Fruit fly (Drosophila melanogaster) whole organism, embryonic: ENCODE measurements around the gene CG17329.
A peak's percentile ranks its signal among the peaks of the same experiment; 100 is the strongest.

Source experiments
- Aef1 ChIP-seq: fragments of 200-800 bp; sonication (Bioruptor generic); IDR thresholded peaks from 3 replicates; pipeline ENCODE4 v1.3.6; 2022; ENCODE audit warnings: missing biosample characterization, missing genetic modification characterization
- Asciz ChIP-seq: fragments of 200-800 bp; sonication (Bioruptor generic); optimal IDR thresholded peaks from 2 replicates; lab custom pipeline; 2017; ENCODE audit warnings: missing biosample characterization, mild to moderate bottlenecking, missing genetic modification characterization, missing genetic modification reagents
- B-H2 ChIP-seq: fragments of 200-800 bp; sonication (Bioruptor generic); optimal IDR thresholded peaks from 2 replicates; lab custom pipeline; 2018; ENCODE audit warnings: missing biosample characterization, mild to moderate bottlenecking, missing genetic modification characterization
- CG10321 ChIP-seq: fragments of 200-800 bp; sonication (Bioruptor generic); IDR thresholded peaks from 2 replicates; pipeline ENCODE4 v1.3.6; 2022; ENCODE audit warnings: missing biosample characterization, missing genetic modification characterization
- CG11398 ChIP-seq: fragments of 200-800 bp; sonication (Bioruptor generic); optimal IDR thresholded peaks from 2 replicates; lab custom pipeline; 2016; ENCODE audit warnings: missing biosample characterization, missing genetic modification characterization
- CG1233 ChIP-seq: fragments of 200-800 bp; sonication (Bioruptor generic); optimal IDR thresholded peaks from 4 replicates; lab custom pipeline; 2018; ENCODE audit warnings: missing biosample characterization, mild to moderate bottlenecking, missing genetic modification characterization
- CG14965 ChIP-seq: fragments of 200-800 bp; sonication (Bioruptor generic); optimal IDR thresholded peaks from 2 replicates; lab custom pipeline; 2016; ENCODE audit warnings: missing biosample characterization, missing genetic modification characterization, borderline replicate concordance
- CG15269 ChIP-seq: fragments of 200-800 bp; sonication (Bioruptor generic); optimal IDR thresholded peaks from 2 replicates; lab custom pipeline; 2018; ENCODE audit warnings: missing biosample characterization, mild to moderate bottlenecking, missing genetic modification characterization, moderate library complexity
- CG1603 ChIP-seq: fragments of 200-800 bp; sonication (Bioruptor generic); optimal IDR thresholded peaks from 2 replicates; lab custom pipeline; 2019; ENCODE audit warnings: missing biosample characterization, mild to moderate bottlenecking, missing genetic modification characterization, moderate library complexity
- CG18619 ChIP-seq: fragments of 200-800 bp; sonication (Bioruptor generic); optimal IDR thresholded peaks from 3 replicates; lab custom pipeline; 2017; ENCODE audit warnings: missing biosample characterization, mild to moderate bottlenecking, missing genetic modification characterization
- CG2202 ChIP-seq: fragments of 200-800 bp; sonication (Bioruptor generic); optimal IDR thresholded peaks from 2 replicates; lab custom pipeline; 2018; ENCODE audit warnings: missing biosample characterization, mild to moderate bottlenecking, missing genetic modification characterization
- CG4282 ChIP-seq: fragments of 200-800 bp; sonication (Bioruptor generic); optimal IDR thresholded peaks from 2 replicates; lab custom pipeline; 2016; ENCODE audit warnings: missing biosample characterization, missing genetic modification characterization
- CG6272 ChIP-seq: fragments of 200-800 bp; sonication (Bioruptor generic); IDR thresholded peaks from 2 replicates; pipeline ENCODE4 v1.3.6; 2022; ENCODE audit warnings: missing biosample characterization, missing genetic modification characterization
- CG6654 ChIP-seq: fragments of 200-800 bp; sonication (Bioruptor generic); optimal IDR thresholded peaks from 2 replicates; lab custom pipeline; 2017; ENCODE audit warnings: missing biosample characterization, mild to moderate bottlenecking, missing genetic modification characterization
- CG8281 ChIP-seq: fragments of 200-800 bp; sonication (Bioruptor generic); optimal IDR thresholded peaks from 2 replicates; lab custom pipeline; 2018; ENCODE audit warnings: missing biosample characterization, mild to moderate bottlenecking, missing genetic modification characterization, moderate library complexity
- CG8478 ChIP-seq: fragments of >200 bp; optimal IDR thresholded peaks from 2 replicates; lab custom pipeline; 2018
- CG9797 ChIP-seq: fragments of 200-800 bp; sonication (Bioruptor generic); optimal IDR thresholded peaks from 3 replicates; lab custom pipeline; 2018; ENCODE audit warnings: missing biosample characterization, mild to moderate bottlenecking, missing genetic modification characterization
- CG9817 ChIP-seq: fragments of 200-800 bp; sonication (Bioruptor generic); optimal IDR thresholded peaks from 2 replicates; lab custom pipeline; 2018; ENCODE audit warnings: missing biosample characterization, mild to moderate bottlenecking, missing genetic modification characterization, moderate library complexity
- Chrac-16 ChIP-seq: fragments of 200-800 bp; sonication (Bioruptor generic); optimal IDR thresholded peaks from 3 replicates; lab custom pipeline; 2016; ENCODE audit warnings: missing biosample characterization, missing genetic modification characterization
- E2f1 ChIP-seq: fragments of 200-800 bp; sonication (Bioruptor generic); IDR thresholded peaks from 2 replicates; pipeline ENCODE4 v1.3.6; 2022; ENCODE audit warnings: missing biosample characterization, missing genetic modification characterization
- HmgD ChIP-seq: fragments of 200-800 bp; sonication (Bioruptor generic); optimal IDR thresholded peaks from 3 replicates; lab custom pipeline; 2016; ENCODE audit warnings: missing biosample characterization, missing genetic modification characterization
- Med ChIP-seq: fragments of 200-800 bp; sonication (Bioruptor generic); peaks from one replicate; lab custom pipeline; 2016; ENCODE audit warnings: missing biosample characterization, missing genetic modification characterization, mild to moderate bottlenecking, inconsistent platforms, moderate library complexity
- Neu2 ChIP-seq: fragments of 200-800 bp; sonication (Bioruptor generic); optimal IDR thresholded peaks from 3 replicates; lab custom pipeline; 2016; ENCODE audit warnings: missing biosample characterization, missing genetic modification characterization, borderline replicate concordance
- Opbp ChIP-seq: fragments of 200-800 bp; sonication (Bioruptor generic); IDR thresholded peaks from 3 replicates; pipeline ENCODE4 v1.3.6; 2022; ENCODE audit warnings: missing biosample characterization, missing genetic modification characterization; ENCODE audit not compliant: partially characterized antibody
- PHDP ChIP-seq: fragments of 200-800 bp; sonication (Bioruptor generic); optimal IDR thresholded peaks from 3 replicates; lab custom pipeline; 2018; ENCODE audit warnings: missing biosample characterization, mild to moderate bottlenecking, missing genetic modification characterization, moderate library complexity
- Tbp ChIP-seq: fragments of >200 bp; optimal IDR thresholded peaks from 2 replicates; lab custom pipeline; 2018; ENCODE audit warnings: missing biosample characterization, missing genetic modification characterization
- amos ChIP-seq: fragments of 200-800 bp; sonication (Bioruptor generic); IDR thresholded peaks from 2 replicates; pipeline ENCODE4 v1.3.6; 2022; ENCODE audit warnings: missing biosample characterization, missing genetic modification characterization; ENCODE audit not compliant: partially characterized antibody
- aop ChIP-seq: fragments of 200-800 bp; sonication (Bioruptor generic); IDR thresholded peaks from 2 replicates; pipeline ENCODE4 v1.3.6; 2022; ENCODE audit warnings: missing biosample characterization, missing genetic modification characterization
- ara ChIP-seq: fragments of 200-800 bp; sonication (Bioruptor generic); IDR thresholded peaks from 2 replicates; pipeline ENCODE4 v1.3.6; 2022; ENCODE audit warnings: missing biosample characterization, missing genetic modification characterization
- br ChIP-seq: fragments of >200 bp; optimal IDR thresholded peaks from 2 replicates; lab custom pipeline; 2017
- chm ChIP-seq: fragments of 200-800 bp; sonication (Bioruptor generic); IDR thresholded peaks from 2 replicates; pipeline ENCODE4 v1.3.6; 2022; ENCODE audit warnings: missing biosample characterization, missing genetic modification characterization
- chn ChIP-seq: fragments of 200-800 bp; sonication (Bioruptor generic); optimal IDR thresholded peaks from 2 replicates; lab custom pipeline; 2016; ENCODE audit warnings: missing biosample characterization, missing genetic modification characterization
- crc ChIP-seq: fragments of 200-800 bp; sonication (Bioruptor generic); optimal IDR thresholded peaks from 2 replicates; lab custom pipeline; 2016; ENCODE audit warnings: missing biosample characterization, missing genetic modification characterization
- en ChIP-seq: fragments of 200-800 bp; sonication (Bioruptor generic); optimal IDR thresholded peaks from 2 replicates; lab custom pipeline; 2016; ENCODE audit warnings: missing biosample characterization, missing genetic modification characterization
- lab ChIP-seq: fragments of 200-800 bp; sonication (Bioruptor generic); optimal IDR thresholded peaks from 3 replicates; lab custom pipeline; 2017; ENCODE audit warnings: missing biosample characterization, missing genetic modification characterization, mild to moderate bottlenecking, moderate library complexity, missing genetic modification reagents
- mam ChIP-seq: fragments of 200-800 bp; sonication (Bioruptor generic); optimal IDR thresholded peaks from 3 replicates; lab custom pipeline; 2016; ENCODE audit warnings: missing biosample characterization, missing genetic modification characterization
- pfk ChIP-seq: fragments of 200-800 bp; sonication (Bioruptor generic); optimal IDR thresholded peaks from 2 replicates; lab custom pipeline; 2018; ENCODE audit warnings: missing biosample characterization, mild to moderate bottlenecking, missing genetic modification characterization, moderate library complexity
- repo ChIP-seq: fragments of 200-800 bp; sonication (Bioruptor generic); optimal IDR thresholded peaks from 2 replicates; lab custom pipeline; 2016; ENCODE audit warnings: missing biosample characterization, missing genetic modification characterization
- ro ChIP-seq: fragments of 200-800 bp; sonication (Bioruptor generic); IDR thresholded peaks from 2 replicates; pipeline ENCODE4 v1.3.6; 2022; ENCODE audit warnings: missing biosample characterization, missing genetic modification characterization
- scrt ChIP-seq: fragments of 200-800 bp; sonication (Bioruptor generic); optimal IDR thresholded peaks from 2 replicates; lab custom pipeline; 2018; ENCODE audit warnings: missing biosample characterization, mild to moderate bottlenecking, missing genetic modification characterization, moderate library complexity
- sna ChIP-seq: fragments of 200-800 bp; sonication (Bioruptor generic); IDR thresholded peaks from 2 replicates; pipeline ENCODE4 v1.3.6; 2022; ENCODE audit warnings: missing biosample characterization, missing genetic modification characterization; ENCODE audit not compliant: partially characterized antibody
- sob ChIP-seq: fragments of 200-800 bp; sonication (Bioruptor generic); IDR thresholded peaks from 2 replicates; pipeline ENCODE4 v1.3.6; 2022; ENCODE audit warnings: missing biosample characterization, missing genetic modification characterization
- ssp ChIP-seq: fragments of 200-800 bp; sonication (Bioruptor generic); IDR thresholded peaks from 2 replicates; pipeline ENCODE4 v1.3.6; 2022; ENCODE audit warnings: missing biosample characterization, missing genetic modification characterization
- stc ChIP-seq: fragments of 200-800 bp; sonication (Bioruptor generic); IDR thresholded peaks from 2 replicates; pipeline ENCODE4 v1.3.6; 2022; ENCODE audit warnings: missing biosample characterization, missing genetic modification characterization
- stwl ChIP-seq: fragments of 200-800 bp; sonication (Bioruptor generic); optimal IDR thresholded peaks from 3 replicates; lab custom pipeline; 2018; ENCODE audit warnings: missing biosample characterization, mild to moderate bottlenecking, missing genetic modification characterization, moderate library complexity
- tgo ChIP-seq: fragments of 200-800 bp; sonication (Bioruptor generic); IDR thresholded peaks from 3 replicates; pipeline ENCODE4 v1.3.6; 2022; ENCODE audit warnings: missing biosample characterization, missing genetic modification characterization
- tup ChIP-seq: fragments of 200-800 bp; sonication (Bioruptor generic); optimal IDR thresholded peaks from 2 replicates; lab custom pipeline; 2016; ENCODE audit warnings: missing biosample characterization, mild to moderate bottlenecking, missing genetic modification characterization, moderate library complexity
- vnd ChIP-seq: fragments of 200-800 bp; sonication (Bioruptor generic); IDR thresholded peaks from 3 replicates; pipeline ENCODE4 v1.3.6; 2022; ENCODE audit warnings: missing biosample characterization, missing genetic modification characterization; ENCODE audit not compliant: partially characterized antibody
- zen ChIP-seq: fragments of 200-800 bp; sonication (Bioruptor generic); optimal IDR thresholded peaks from 3 replicates; lab custom pipeline; 2018; ENCODE audit warnings: missing biosample characterization, mild to moderate bottlenecking, missing genetic modification characterization, moderate library complexity
- zf30C ChIP-seq: fragments of 200-800 bp; sonication (Bioruptor generic); optimal IDR thresholded peaks from 3 replicates; lab custom pipeline; 2018; ENCODE audit warnings: missing biosample characterization, mild to moderate bottlenecking, missing genetic modification characterization
- zfh2 ChIP-seq: fragments of 200-800 bp; sonication (Bioruptor generic); optimal IDR thresholded peaks from 2 replicates; lab custom pipeline; 2016; ENCODE audit warnings: missing biosample characterization, missing genetic modification characterization

Gene CG17329

DNA sequence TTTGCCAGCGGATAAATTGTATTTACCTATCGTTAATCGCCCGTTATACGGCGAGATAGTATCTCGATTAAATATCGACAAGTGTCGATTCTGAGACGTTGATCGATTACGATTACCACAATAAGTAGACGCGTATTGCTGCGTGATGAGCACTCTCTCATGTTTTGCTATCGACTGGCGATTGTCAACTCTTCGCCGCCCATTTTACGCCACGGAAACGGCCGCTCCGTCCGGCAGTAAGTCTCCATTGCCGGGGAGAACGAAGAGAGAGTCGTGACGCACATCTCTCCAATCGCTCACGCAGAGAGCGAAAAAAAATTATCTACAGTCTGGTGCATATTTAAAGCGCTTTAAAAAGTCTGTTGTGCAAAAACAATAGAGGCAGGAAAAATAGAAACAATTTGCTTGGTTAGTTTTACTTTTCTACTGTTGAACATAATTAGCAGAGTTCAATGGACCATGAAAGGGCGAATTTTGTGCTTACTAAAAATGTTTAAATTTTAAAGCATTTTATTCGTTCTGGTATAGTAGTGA lies 39.4 kb upstream of the CG17329 start, which contains the start of gene CG46309 (continued):
- no peak for TF ChIP-seq tup (GFP tag; lab: Kevin White, UChicago)
- TF ChIP-seq Neu2 (GFP tag; lab: Kevin White, UChicago), result no peak
- TF ChIP-seq CG8281 (tag; lab: Kevin White, UChicago), result no peak
- TF ChIP-seq CG2202 (tag; lab: Kevin White, UChicago), result no peak
- peak; percentile 38 for TF ChIP-seq crc (GFP tag; lab: Kevin White, UChicago)
- no peak; the same call in 1 of the 2 replicates for TF ChIP-seq sob (GFP tag; lab: Robert Waterston, UW)
- peak; percentile 49 for TF ChIP-seq zfh2
- TF ChIP-seq CG9817, result no peak
- TF ChIP-seq ssp (GFP tag; lab: Robert Waterston, UW), result no peak
- TF ChIP-seq scrt (GFP tag; lab: Kevin White, UChicago), result no peak
- TF ChIP-seq br, result no peak
- TF ChIP-seq CG9797 (GFP tag; lab: Kevin White, UChicago), result no peak
- TF ChIP-seq Med (GFP tag; lab: Kevin White, UChicago), result no peak
- TF ChIP-seq Asciz (GFP tag; lab: Kevin White, UChicago), result peak; percentile 21
- no peak; the same call in 1 of the 3 replicates for TF ChIP-seq Opbp (GFP tag; lab: Robert Waterston, UW)
- peak; percentile 25 for TF ChIP-seq CG18619
- TF ChIP-seq stc (GFP tag; lab: Robert Waterston, UW), result no peak
- no peak for TF ChIP-seq ara (GFP tag; lab: Robert Waterston, UW)
- TF ChIP-seq vnd (GFP tag; lab: Robert Waterston, UW), result peak; percentile 87; the same call in 2 of the 3 replicates
- no peak for TF ChIP-seq chn (GFP tag; lab: Kevin White, UChicago)
- no peak for TF ChIP-seq zen (tag; lab: Kevin White, UChicago)
- no peak for TF ChIP-seq chm
- no peak for TF ChIP-seq E2f1 (GFP tag; lab: Robert Waterston, UW)
- no peak for TF ChIP-seq aop
- TF ChIP-seq CG6272 (GFP tag; lab: Robert Waterston, UW), result no peak
- peak; percentile 23 for TF ChIP-seq B-H2 (GFP tag; lab: Kevin White, UChicago)
- no peak for TF ChIP-seq CG4282
- TF ChIP-seq en (GFP tag; lab: Kevin White, UChicago), result peak; percentile 11
- peak; percentile 92 for TF ChIP-seq sna
- peak; percentile 58 for TF ChIP-seq PHDP (tag; lab: Kevin White, UChicago)
- no peak for TF ChIP-seq Chrac-16
- peak; percentile 59 for TF ChIP-seq lab (GFP tag; lab: Kevin White, UChicago)
- TF ChIP-seq CG8478 (lab: Kevin White, UChicago), result no peak
- peak; percentile 84; the same call in 1 of the 2 replicates for TF ChIP-seq amos (GFP tag; lab: Robert Waterston, UW)
- TF ChIP-seq mam (GFP tag; lab: Kevin White, UChicago), result peak; percentile 44
- no peak for TF ChIP-seq ro (GFP tag; lab: Robert Waterston, UW)
- peak; percentile 5 for TF ChIP-seq zf30C
- no peak for TF ChIP-seq CG6654 (GFP tag; lab: Kevin White, UChicago)
- peak; percentile 19 for TF ChIP-seq pfk (GFP tag; lab: Kevin White, UChicago)
- peak; percentile 96 for TF ChIP-seq stwl
- TF ChIP-seq CG1603, result no peak
- no peak for TF ChIP-seq CG15269 (tag; lab: Kevin White, UChicago)
- TF ChIP-seq CG1233, result no peak
- peak; percentile 9 for TF ChIP-seq CG11398 (GFP tag; lab: Kevin White, UChicago)
- TF ChIP-seq Aef1 (GFP tag; lab: Robert Waterston, UW), result no peak
- TF ChIP-seq tgo (GFP tag; lab: Robert Waterston, UW), result no peak
- no peak for TF ChIP-seq CG14965
- TF ChIP-seq repo (GFP tag; lab: Kevin White, UChicago), result no peak
- no peak for TF ChIP-seq Tbp
- no peak for TF ChIP-seq HmgD (GFP tag; lab: Kevin White, UChicago)
- TF ChIP-seq CG10321 (GFP tag; lab: Robert Waterston, UW), result no peak
